Fruit fly (Drosophila melanogaster): ENCODE measurements around the gene CG3119.

CG3119 gene

DNA sequence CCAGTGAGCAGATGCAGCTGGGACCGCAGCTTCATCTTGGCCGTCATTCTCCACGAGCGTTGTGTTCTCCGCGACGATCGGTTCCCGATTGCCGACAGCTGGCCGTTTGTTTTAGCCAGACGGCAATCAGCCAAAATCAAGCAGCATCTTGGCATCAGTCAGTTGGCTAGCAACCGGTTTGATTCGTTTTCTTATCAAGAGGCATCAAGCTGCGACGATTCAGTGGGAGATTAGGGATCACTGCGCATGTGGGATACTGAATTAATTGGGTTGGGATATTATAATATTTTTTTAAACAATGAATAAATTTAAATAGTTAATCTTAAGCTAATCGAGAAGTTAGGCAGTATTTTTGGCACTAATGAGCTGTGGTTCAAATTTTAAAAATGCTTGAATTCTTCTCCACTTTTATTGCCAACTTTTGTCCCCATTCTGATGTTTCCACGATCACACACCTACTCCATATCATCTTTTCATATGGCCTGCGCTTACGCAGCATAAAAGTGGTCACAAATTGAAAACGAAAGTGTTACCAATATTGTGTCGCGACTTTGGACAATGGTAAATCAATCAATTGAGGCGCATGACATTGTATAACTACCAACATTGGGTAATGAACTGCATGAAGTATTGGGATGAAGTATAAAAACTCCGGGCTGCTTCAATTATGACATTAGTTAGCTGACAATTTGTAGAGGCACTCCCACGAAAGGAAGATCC, at the start of gene CG3119, which contains the start of gene Cpr23B:
CG3119 (minus strand) TSS at position 92 of the 720 bp plus-strand sequence.
Cpr23B (plus strand) TSS at position 670 of the 720 bp plus-strand sequence.
- TF ChIP-seq Eip78C (GFP tag) (no peak), Ets21C (GFP tag; optimal IDR thresholded peaks at IDR 0.05) (no peak), topi (GFP tag; optimal IDR thresholded peaks at IDR 0.05) (no peak), vri (GFP tag; optimal IDR thresholded peaks at IDR 0.05) (no peak)

DNA sequence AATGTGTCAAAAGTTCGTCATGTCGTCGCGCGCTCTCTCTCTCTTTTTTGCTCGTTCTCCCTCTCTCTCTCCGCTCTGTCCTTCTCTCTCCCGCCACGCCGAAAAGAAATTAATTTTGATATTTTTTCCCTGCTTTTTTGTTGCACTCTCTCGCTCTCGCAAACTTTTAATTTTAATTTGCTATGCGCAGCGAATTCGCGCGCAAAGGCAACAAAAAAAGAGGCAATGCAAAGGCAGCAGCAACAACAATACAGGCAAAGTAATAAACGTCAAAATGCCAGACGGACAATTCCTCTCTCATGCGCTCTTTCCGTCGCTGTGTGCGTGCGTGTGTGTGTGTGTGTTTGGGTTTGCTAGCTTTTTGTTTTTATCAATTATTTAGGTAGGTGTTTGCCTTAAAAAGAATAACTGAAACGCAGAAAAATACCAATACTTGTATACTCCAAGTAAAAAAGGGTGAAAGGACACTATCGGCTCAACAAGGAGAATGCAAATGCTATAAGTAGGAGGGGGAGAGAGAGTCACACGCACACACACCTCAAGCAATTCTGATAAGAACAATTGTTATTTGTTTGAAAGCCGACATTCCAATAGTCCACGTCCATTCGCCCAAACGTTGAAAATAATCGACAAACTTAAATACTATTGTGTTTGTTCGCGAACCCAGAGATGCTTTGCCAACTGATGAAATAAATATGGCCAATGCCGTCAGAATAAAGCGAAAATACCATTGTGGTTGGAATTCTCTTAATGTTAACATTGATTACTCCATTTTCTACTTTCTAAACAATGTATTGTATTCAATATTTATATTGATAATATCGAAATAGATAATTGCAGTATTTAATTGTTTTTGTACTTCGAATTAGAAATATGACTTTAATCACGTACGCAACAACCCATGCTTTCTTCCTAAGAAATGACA, 49.2 kb upstream of the CG3119 start:
- TF ChIP-seq Blimp-1 (GFP tag; optimal IDR thresholded peaks at IDR 0.05) = no peak
- peak; percentile 30 for TF ChIP-seq CG9139 (GFP tag; optimal IDR thresholded peaks at IDR 0.05)
- no peak; the same call in 1 of the 3 replicates for TF ChIP-seq CG8119 (GFP tag; IDR thresholded peaks at IDR 0.05)
- peak; percentile 58; the same call in 2 of the 3 replicates for TF ChIP-seq eg (GFP tag; IDR thresholded peaks at IDR 0.05)
- TF ChIP-seq CG32006 (GFP tag; optimal IDR thresholded peaks at IDR 0.05) = no peak
- TF ChIP-seq Met (GFP tag; optimal IDR thresholded peaks at IDR 0.05) = no peak
- TF ChIP-seq dsx (GFP tag; optimal IDR thresholded peaks at IDR 0.05; ENCODE audit: poor library complexity, severe bottlenecking) = peak; percentile 62
- TF ChIP-seq svp (GFP tag) = no peak
- TF ChIP-seq Sox102F (GFP tag; optimal IDR thresholded peaks at IDR 0.05) = peak; percentile 41
- peak; percentile 67 to 78 for TF ChIP-seq ss (GFP tag; optimal IDR thresholded peaks at IDR 0.05)
- no peak for TF ChIP-seq esn (GFP tag; optimal IDR thresholded peaks at IDR 0.05)
- TF ChIP-seq CG4318 (GFP tag; optimal IDR thresholded peaks at IDR 0.05) = no peak
- no peak for TF ChIP-seq CG10631 (GFP tag; optimal IDR thresholded peaks at IDR 0.05)
- TF ChIP-seq CG1621 (tag; optimal IDR thresholded peaks at IDR 0.05) = peak; percentile 24
- peak; percentile 83 for TF ChIP-seq Eip78C (GFP tag)
- TF ChIP-seq cyc (GFP tag; optimal IDR thresholded peaks at IDR 0.05) = no peak
- TF ChIP-seq CG7368 (GFP tag; optimal IDR thresholded peaks at IDR 0.05) = no peak
- TF ChIP-seq dac (GFP tag; optimal IDR thresholded peaks at IDR 0.05) = peak; percentile 20
- TF ChIP-seq CG3032 (tag; optimal IDR thresholded peaks at IDR 0.05) = peak; percentile 27
- TF ChIP-seq topi (GFP tag; optimal IDR thresholded peaks at IDR 0.05) = no peak
- no peak for TF ChIP-seq Sox15 (GFP tag; optimal IDR thresholded peaks at IDR 0.05)
- no peak for TF ChIP-seq CG11294 (GFP tag; IDR thresholded peaks at IDR 0.05)
- TF ChIP-seq CG6792 (GFP tag; optimal IDR thresholded peaks at IDR 0.05) = no peak
- TF ChIP-seq CG15336 (GFP tag; IDR thresholded peaks at IDR 0.05) = peak; percentile 52; the same call in 1 of the 2 replicates
- no peak for TF ChIP-seq Lpt (GFP tag; optimal IDR thresholded peaks at IDR 0.05)
- peak; percentile 52; the same call in 2 of the 3 replicates for TF ChIP-seq CG6163 (GFP tag; IDR thresholded peaks at IDR 0.05)
- TF ChIP-seq spab (GFP tag; optimal IDR thresholded peaks at IDR 0.05) = peak; percentile 25
- TF ChIP-seq Gug (GFP tag; IDR thresholded peaks at IDR 0.05) = no peak
- no peak for TF ChIP-seq Eip75B (GFP tag; optimal IDR thresholded peaks at IDR 0.05)
- TF ChIP-seq CG6276 (GFP tag; optimal IDR thresholded peaks at IDR 0.05) = peak; percentile 44
- no peak for TF ChIP-seq fkh (GFP tag; optimal IDR thresholded peaks at IDR 0.05)
- TF ChIP-seq Eip93F (GFP tag; optimal IDR thresholded peaks at IDR 0.05) = peak; percentile 13
- TF ChIP-seq net (GFP tag; optimal IDR thresholded peaks at IDR 0.05) = peak; percentile 17
- no peak for TF ChIP-seq acj6 (GFP tag; optimal IDR thresholded peaks at IDR 0.05)
- no peak for TF ChIP-seq CG8632 (GFP tag; optimal IDR thresholded peaks at IDR 0.05)
- no peak for TF ChIP-seq salr (GFP tag; optimal IDR thresholded peaks at IDR 0.05)
- TF ChIP-seq CG34406 (GFP tag; optimal IDR thresholded peaks at IDR 0.05) = no peak
- TF ChIP-seq Hr38 (GFP tag; optimal IDR thresholded peaks at IDR 0.05) = no peak
- TF ChIP-seq CG16779 (tag; optimal IDR thresholded peaks at IDR 0.05) = no peak
- no peak for TF ChIP-seq lz (GFP tag; optimal IDR thresholded peaks at IDR 0.05)
- no peak for TF ChIP-seq Smox (GFP tag; optimal IDR thresholded peaks at IDR 0.05)
- no peak for TF ChIP-seq CG31627 (GFP tag; optimal IDR thresholded peaks at IDR 0.05)
- TF ChIP-seq achi (GFP tag; optimal IDR thresholded peaks at IDR 0.05) = peak; percentile 59
- no peak for TF ChIP-seq Hr39 (GFP tag; optimal IDR thresholded peaks at IDR 0.05)

All from whole organism, prepupa.